Worm (Caenorhabditis elegans) whole organism, young adult: ENCODE measurements around the gene Y41E3.19.
A peak's percentile ranks its signal among the peaks of the same experiment; 100 is the strongest.

Experiments
- B0019.2 ChIP-seq: fragments of 200-800 bp; sonication (Bioruptor generic); conservative IDR thresholded peaks from 2 replicates; pipeline ENCODE4 v1.3.6; 2022; ENCODE audit warnings: missing genetic modification reagents, missing genetic modification characterization, missing compliant biosample characterization
- B0035.1 ChIP-seq: sonication (generic microtip); optimal IDR thresholded peaks from 2 replicates; lab custom pipeline; 2016; ENCODE audit warnings: missing genetic modification characterization, mild to moderate bottlenecking, missing compliant biosample characterization, missing genotype, missing genetic modification reagents
- C17E4.6 ChIP-seq: fragments of 200-800 bp; sonication (Bioruptor generic); IDR thresholded peaks from 2 replicates; pipeline ENCODE4 v1.3.6; 2022; ENCODE audit warnings: missing genetic modification reagents, missing genetic modification characterization, missing compliant biosample characterization
- D2030.7 ChIP-seq: fragments of 200-800 bp; sonication (Bioruptor generic); IDR thresholded peaks from 2 replicates; pipeline ENCODE4 v1.3.6; 2022; ENCODE audit warnings: missing genetic modification reagents, missing genetic modification characterization, missing compliant biosample characterization
- F23B12.7 ChIP-seq: sonication (generic microtip); optimal IDR thresholded peaks from 2 replicates; lab custom pipeline; 2017; ENCODE audit warnings: missing genetic modification characterization, mild to moderate bottlenecking, missing compliant biosample characterization, antibody characterized with exemption, moderate library complexity; ENCODE audit not compliant: insufficient read depth
- F33H1.4 ChIP-seq: fragments of 200-800 bp; sonication (Bioruptor generic); IDR thresholded peaks from 2 replicates; pipeline ENCODE4 v1.3.6; 2022; ENCODE audit warnings: missing genetic modification reagents, missing genetic modification characterization, missing compliant biosample characterization
- F57C9.4 ChIP-seq: sonication (generic microtip); optimal IDR thresholded peaks from 2 replicates; lab custom pipeline; 2017; ENCODE audit warnings: mild to moderate bottlenecking, missing genetic modification characterization, missing compliant biosample characterization
- K12H6.12 ChIP-seq: fragments of 200-800 bp; sonication (Bioruptor generic); optimal IDR thresholded peaks from 2 replicates; lab custom pipeline; 2018; ENCODE audit warnings: mild to moderate bottlenecking, missing genetic modification characterization, missing compliant biosample characterization
- T07F8.4 ChIP-seq: sonication (generic microtip); optimal IDR thresholded peaks from 2 replicates; lab custom pipeline; 2016; ENCODE audit warnings: mild to moderate bottlenecking, missing genetic modification characterization, moderate library complexity, missing compliant biosample characterization
- Y53G8AR.9 ChIP-seq: fragments of 200-800 bp; sonication (Bioruptor generic); conservative IDR thresholded peaks from 2 replicates; pipeline ENCODE4 v1.3.6; 2022; ENCODE audit warnings: missing genetic modification reagents, missing genetic modification characterization, missing compliant biosample characterization
- Y56A3A.18 ChIP-seq: fragments of 200-800 bp; sonication (Bioruptor generic); IDR thresholded peaks from 2 replicates; pipeline ENCODE4 v1.3.6; 2022; ENCODE audit warnings: missing genetic modification reagents, missing genetic modification characterization, missing compliant biosample characterization
- Y95B8A.8 ChIP-seq: fragments of 200-800 bp; sonication (Bioruptor generic); IDR thresholded peaks from 2 replicates; pipeline ENCODE4 v1.3.6; 2022; ENCODE audit warnings: missing genetic modification reagents, missing genetic modification characterization, missing compliant biosample characterization
- aptf-2 ChIP-seq: fragments of 200-800 bp; sonication (Bioruptor generic); conservative IDR thresholded peaks from 2 replicates; pipeline ENCODE4 v1.3.6; 2022; ENCODE audit warnings: missing genetic modification reagents, missing genetic modification characterization, missing compliant biosample characterization
- aptf-3 ChIP-seq: fragments of 200-800 bp; sonication (Bioruptor generic); IDR thresholded peaks from 2 replicates; pipeline ENCODE4 v1.3.6; 2022; ENCODE audit warnings: missing genetic modification characterization, missing compliant biosample characterization
- athp-1 ChIP-seq: sonication (generic microtip); optimal IDR thresholded peaks from 2 replicates; lab custom pipeline; 2017; ENCODE audit warnings: mild to moderate bottlenecking, missing genetic modification characterization, missing compliant biosample characterization
- attf-6 ChIP-seq: fragments of 200-800 bp; sonication (Bioruptor generic); IDR thresholded peaks from 2 replicates; pipeline ENCODE4 v1.3.6; 2022; ENCODE audit warnings: missing genetic modification reagents, missing genetic modification characterization, missing compliant biosample characterization
- bed-2 ChIP-seq: fragments of 200-800 bp; sonication (Bioruptor generic); IDR thresholded peaks from 2 replicates; pipeline ENCODE4 v1.3.6; 2022; ENCODE audit warnings: missing genetic modification reagents, missing genetic modification characterization, missing compliant biosample characterization
- ceh-27 ChIP-seq: fragments of 200-800 bp; sonication (Bioruptor generic); optimal IDR thresholded peaks from 2 replicates; lab custom pipeline; 2018; ENCODE audit warnings: mild to moderate bottlenecking, missing genetic modification characterization, moderate library complexity, missing compliant biosample characterization
- ceh-40 ChIP-seq: fragments of 200-800 bp; sonication (Bioruptor generic); IDR thresholded peaks from 2 replicates; pipeline ENCODE4 v1.3.6; 2022; ENCODE audit warnings: missing genetic modification characterization, missing compliant biosample characterization
- ceh-79 ChIP-seq: sonication (generic microtip); optimal IDR thresholded peaks from 2 replicates; lab custom pipeline; 2017; ENCODE audit warnings: mild to moderate bottlenecking, missing genetic modification characterization, missing compliant biosample characterization
- dox-1 ChIP-seq: fragments of 200-800 bp; sonication (Bioruptor generic); IDR thresholded peaks from 2 replicates; pipeline ENCODE4 v1.3.6; 2022; ENCODE audit warnings: missing genetic modification reagents, missing genetic modification characterization, missing compliant biosample characterization
- ekl-4 ChIP-seq: fragments of 200-800 bp; sonication (Bioruptor generic); IDR thresholded peaks from 2 replicates; pipeline ENCODE4 v1.3.6; 2022; ENCODE audit warnings: missing genetic modification reagents, missing genetic modification characterization, missing compliant biosample characterization
- fkh-3 ChIP-seq: sonication (generic microtip); optimal IDR thresholded peaks from 2 replicates; lab custom pipeline; 2016; ENCODE audit warnings: mild to moderate bottlenecking, missing genetic modification characterization, missing compliant biosample characterization
- gei-17 ChIP-seq: fragments of 200-800 bp; sonication (Bioruptor generic); optimal IDR thresholded peaks from 2 replicates; lab custom pipeline; 2018; ENCODE audit warnings: mild to moderate bottlenecking, missing genetic modification characterization, missing compliant biosample characterization
- hlh-26 ChIP-seq: fragments of 200-800 bp; sonication (Bioruptor generic); conservative IDR thresholded peaks from 2 replicates; pipeline ENCODE4 v1.3.6; 2022; ENCODE audit warnings: missing genetic modification reagents, missing genetic modification characterization, missing compliant biosample characterization
- hmg-20 ChIP-seq: fragments of 200-800 bp; sonication (Bioruptor generic); IDR thresholded peaks from 2 replicates; pipeline ENCODE4 v1.3.6; 2022; ENCODE audit warnings: missing genetic modification reagents, missing genetic modification characterization, missing compliant biosample characterization
- hsf-1 ChIP-seq: fragments of 200-800 bp; sonication (Bioruptor generic); IDR thresholded peaks from 2 replicates; pipeline ENCODE4 v1.3.6; 2022; ENCODE audit warnings: missing genetic modification reagents, missing genetic modification characterization, missing compliant biosample characterization
- lag-1 ChIP-seq: fragments of 200-800 bp; sonication (Bioruptor generic); IDR thresholded peaks from 2 replicates; pipeline ENCODE4 v1.3.6; 2022; ENCODE audit warnings: missing genetic modification reagents, missing genetic modification characterization, missing compliant biosample characterization
- lin-40 ChIP-seq: sonication (generic microtip); optimal IDR thresholded peaks from 2 replicates; lab custom pipeline; 2016; ENCODE audit warnings: missing genetic modification characterization, mild to moderate bottlenecking, missing compliant biosample characterization, missing genotype, missing genetic modification reagents
- lin-54 ChIP-seq: fragments of 200-800 bp; sonication (Bioruptor generic); optimal IDR thresholded peaks from 2 replicates; lab custom pipeline; 2018; ENCODE audit warnings: mild to moderate bottlenecking, missing genetic modification characterization, missing compliant biosample characterization
- mel-28 ChIP-seq: sonication (generic microtip); optimal IDR thresholded peaks from 2 replicates; lab custom pipeline; 2016; ENCODE audit warnings: borderline replicate concordance, mild to moderate bottlenecking, missing genetic modification characterization, missing compliant biosample characterization
- mes-4 ChIP-seq: sonication (generic microtip); optimal IDR thresholded peaks from 2 replicates; lab custom pipeline; 2016; ENCODE audit warnings: missing genotype, missing genetic modification characterization, missing compliant biosample characterization
- nfya-1 ChIP-seq: sonication (generic microtip); optimal IDR thresholded peaks from 2 replicates; lab custom pipeline; 2017; ENCODE audit warnings: antibody characterized with exemption, missing compliant biosample characterization, missing genetic modification characterization, borderline replicate concordance; ENCODE audit not compliant: insufficient read depth
- nfyb-1 ChIP-seq: fragments of 200-800 bp; sonication (Bioruptor generic); IDR thresholded peaks from 2 replicates; pipeline ENCODE4 v1.3.6; 2022; ENCODE audit warnings: missing genetic modification reagents, missing genetic modification characterization, missing compliant biosample characterization
- nhr-120 ChIP-seq: fragments of 200-800 bp; sonication (Bioruptor generic); IDR thresholded peaks from 2 replicates; pipeline ENCODE4 v1.3.6; 2022; ENCODE audit warnings: missing genetic modification characterization, missing compliant biosample characterization
- pha-4 ChIP-seq: fragments of 150-350 bp; sonication (generic microtip); optimal IDR thresholded peaks from 2 replicates; lab custom pipeline; 2014; ENCODE audit warnings: missing biosample characterization, missing genetic modification reagents, missing genetic modification characterization
- rcor-1 ChIP-seq: fragments of 200-800 bp; sonication (Bioruptor generic); IDR thresholded peaks from 2 replicates; pipeline ENCODE4 v1.3.6; 2022; ENCODE audit warnings: missing genetic modification reagents, missing genetic modification characterization, missing compliant biosample characterization
- snpc-1.3 ChIP-seq: sonication (generic microtip); optimal IDR thresholded peaks from 2 replicates; lab custom pipeline; 2017; ENCODE audit warnings: missing genetic modification characterization, mild to moderate bottlenecking, missing compliant biosample characterization, antibody characterized with exemption, moderate library complexity, missing genotype, missing genetic modification reagents; ENCODE audit not compliant: insufficient read depth
- snpc-4 ChIP-seq, 5 experiments: fragments of 150-350 bp in 1 of 5; sonication (generic microtip) in 4 of 5; optimal IDR thresholded peaks; 2 replicates each; lab custom pipeline; 2014 to 2018; ENCODE audit warnings: missing genetic modification characterization in 5 of 5, missing biosample characterization in 3 of 5, antibody characterized with exemption in 2 of 5, mild to moderate bottlenecking in 2 of 5, missing compliant biosample characterization in 2 of 5, missing genotype in 2 of 5, moderate library complexity in 2 of 5, missing genetic modification reagents in 1 of 5
- tlf-1 ChIP-seq: fragments of 200-800 bp; sonication (Bioruptor generic); optimal IDR thresholded peaks from 2 replicates; lab custom pipeline; 2018; ENCODE audit warnings: mild to moderate bottlenecking, missing genetic modification characterization, missing compliant biosample characterization
- unc-130 ChIP-seq: sonication (generic microtip); optimal IDR thresholded peaks from 2 replicates; lab custom pipeline; 2016; ENCODE audit warnings: missing genetic modification reagents, missing genetic modification characterization, missing compliant biosample characterization
- unc-62 ChIP-seq: fragments of 150-350 bp; optimal IDR thresholded peaks from 2 replicates; lab custom pipeline; 2014; ENCODE audit warnings: missing biosample characterization, missing genetic modification reagents, missing genetic modification characterization
- zfh-2 ChIP-seq: fragments of 200-800 bp; sonication (Bioruptor generic); conservative IDR thresholded peaks from 2 replicates; pipeline ENCODE4 v1.3.6; 2022; ENCODE audit warnings: missing genetic modification reagents, missing genetic modification characterization, missing compliant biosample characterization
- zim-3 ChIP-seq: sonication (generic microtip); optimal IDR thresholded peaks from 2 replicates; lab custom pipeline; 2017; ENCODE audit warnings: mild to moderate bottlenecking, missing genetic modification characterization, moderate library complexity, missing compliant biosample characterization
- ztf-25 ChIP-seq: fragments of 200-800 bp; sonication (Bioruptor generic); IDR thresholded peaks from 2 replicates; pipeline ENCODE4 v1.3.6; 2022; ENCODE audit warnings: missing genetic modification reagents, missing genetic modification characterization, missing compliant biosample characterization
- ztf-3 ChIP-seq: fragments of 200-800 bp; sonication (Bioruptor generic); optimal IDR thresholded peaks from 2 replicates; lab custom pipeline; 2018; ENCODE audit warnings: mild to moderate bottlenecking, missing genetic modification characterization, missing compliant biosample characterization

Y41E3.19 gene

DNA sequence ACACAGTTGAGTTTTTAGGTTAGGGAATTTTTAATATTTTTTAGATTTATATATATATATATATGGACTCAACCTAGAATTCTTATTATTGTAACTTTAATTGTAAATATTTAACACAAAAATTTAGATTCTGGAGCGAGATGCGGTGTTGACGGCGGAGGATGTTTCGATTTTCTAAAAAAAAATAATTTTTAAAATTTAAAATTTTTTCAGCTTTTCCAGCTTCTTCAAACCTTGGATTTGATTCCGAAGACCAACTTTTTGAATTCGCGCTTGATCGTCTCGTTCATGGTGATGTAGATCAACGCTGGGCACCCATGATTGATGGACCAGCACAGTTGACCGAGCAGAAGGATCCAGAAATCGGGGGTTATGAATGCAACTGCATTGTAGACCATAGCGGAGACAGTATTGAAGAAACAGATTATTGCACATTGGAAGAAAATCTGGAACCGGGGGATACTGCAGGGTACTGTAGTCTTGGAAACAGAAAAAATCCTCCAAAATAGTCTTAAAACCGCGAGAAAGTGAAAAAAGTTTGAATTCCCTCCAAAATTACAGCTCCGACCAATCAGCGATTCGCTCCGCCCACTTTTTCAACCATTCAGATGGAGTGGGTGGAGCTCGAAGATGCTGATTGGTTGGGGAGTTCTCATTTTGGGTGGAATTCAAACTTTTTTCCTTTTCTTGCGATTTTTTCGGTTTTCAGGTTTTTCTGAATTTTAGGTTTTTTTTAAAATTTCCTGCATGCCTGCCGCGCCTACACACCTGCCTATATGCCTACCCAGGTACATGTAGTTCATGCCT is 6.4 kb upstream of the Y41E3.19 start (continued):
- TF ChIP-seq ztf-3 (GFP tag; lab: Kevin White, UChicago) (no peak), pha-4 (no peak), nfyb-1 (peak; percentile 94), rcor-1 (GFP tag; lab: Robert Waterston, UW) (no peak), lag-1 (GFP tag; lab: Robert Waterston, UW) (no peak), Y95B8A.8 (no peak), Y53G8AR.9 (GFP tag; lab: Robert Waterston, UW) (peak; percentile 49), snpc-4 (GFP tag; optimal IDR thresholded peaks at IDR 0.05; lab: Kevin White, UChicago) (peak; percentile 35), snpc-4 (tag; optimal IDR thresholded peaks at IDR 0.05; lab: Kevin White, UChicago) (peak in 2 of 4 experiments; percentile 18 to 77), bed-2 (GFP tag; lab: Robert Waterston, UW) (no peak), lin-54 (GFP tag; lab: Kevin White, UChicago) (peak; percentile 28), B0019.2 (no peak), ceh-40 (GFP tag; lab: Robert Waterston, UW) (no peak), lin-40 (no peak), hmg-20 (GFP tag; lab: Robert Waterston, UW) (no peak), F33H1.4 (no peak), snpc-1.3 (no peak), unc-62 (GFP tag; lab: Kevin White, UChicago) (no peak), mel-28 (tag; lab: Kevin White, UChicago) (no peak), attf-6 (0 out of 2 replicates have a peak, but pooled peaks have one; percentile 18), Y56A3A.18 (0 out of 2 replicates have a peak, but pooled peaks have one; percentile 21), zfh-2 (no peak), dox-1 (GFP tag; lab: Robert Waterston, UW) (no peak), aptf-2 (GFP tag; lab: Robert Waterston, UW) (0 out of 2 replicates have a peak, but pooled peaks have one; percentile 27), ekl-4 (GFP tag; lab: Robert Waterston, UW) (no peak; the same call in 1 of the 2 replicates), aptf-3 (0 out of 2 replicates have a peak, but pooled peaks have one; percentile 38), D2030.7 (no peak; the same call in 1 of the 2 replicates), hlh-26 (no peak), ceh-79 (no peak), F23B12.7 (no peak), tlf-1 (GFP tag; lab: Kevin White, UChicago) (no peak), T07F8.4 (no peak), B0035.1 (tag; lab: Kevin White, UChicago) (peak; percentile 26), hsf-1 (GFP tag; lab: Robert Waterston, UW) (0 out of 2 replicates have a peak, but pooled peaks have one; percentile 5), fkh-3 (tag; lab: Kevin White, UChicago) (no peak), mes-4 (tag; lab: Kevin White, UChicago) (no peak), ztf-25 (GFP tag; lab: Robert Waterston, UW) (peak; percentile 60; the same call in 1 of the 2 replicates), nhr-120 (no peak), athp-1 (tag; lab: Kevin White, UChicago) (peak; percentile 14), nfya-1 (no peak), unc-130 (no peak), ceh-27 (GFP tag; lab: Kevin White, UChicago) (no peak), C17E4.6 (no peak), F57C9.4 (tag; lab: Kevin White, UChicago) (no peak), zim-3 (peak; percentile 48), gei-17 (GFP tag; lab: Kevin White, UChicago) (no peak), K12H6.12 (tag; lab: Kevin White, UChicago) (no peak)
